Fruit fly (Drosophila melanogaster): ENCODE data around the gene CG9915.

The CG9915 gene

DNA sequence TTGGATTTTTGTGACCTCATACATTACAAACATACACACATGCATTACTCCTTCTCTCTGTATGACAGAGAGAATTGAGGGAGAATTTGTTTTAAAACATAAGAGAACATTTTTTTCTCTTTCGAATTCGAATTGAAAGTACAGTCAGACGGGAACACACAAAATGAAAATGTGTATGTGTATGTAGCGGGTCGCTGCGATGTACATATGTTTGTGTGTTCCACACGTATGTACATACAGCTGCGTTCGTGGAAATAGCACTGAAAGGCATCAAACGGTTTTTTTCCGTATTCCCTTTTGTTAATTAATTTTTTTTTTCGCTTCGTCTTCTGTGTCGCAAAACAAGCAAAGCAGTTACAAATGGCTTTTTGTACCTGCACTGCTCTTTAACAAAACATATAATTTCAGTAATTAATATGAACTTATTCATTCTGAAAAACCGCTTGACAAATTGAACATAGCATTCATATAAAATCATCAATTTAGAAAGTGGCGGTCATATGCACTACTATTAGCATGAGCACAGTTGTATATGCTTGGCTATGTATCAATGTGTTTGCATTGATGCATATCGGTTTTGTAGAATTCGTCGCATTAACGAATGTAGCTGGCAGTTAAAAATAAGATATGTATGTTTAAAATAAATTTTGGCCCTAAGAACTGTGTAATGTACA is 19.8 kb upstream of the CG9915 start:
- TF ChIP-seq acj6 (GFP tag; optimal IDR thresholded peaks at IDR 0.05), result peak; percentile 94
- peak; percentile 95 for TF ChIP-seq CG4318 (GFP tag; optimal IDR thresholded peaks at IDR 0.05)
- peak; percentile 97 for TF ChIP-seq lz (GFP tag; optimal IDR thresholded peaks at IDR 0.05)
- TF ChIP-seq CG9139 (GFP tag; optimal IDR thresholded peaks at IDR 0.05), result peak; percentile 95
- peak; percentile 97 for TF ChIP-seq dac (GFP tag; optimal IDR thresholded peaks at IDR 0.05)
- TF ChIP-seq Sox102F (GFP tag; optimal IDR thresholded peaks at IDR 0.05), result peak; percentile 97
- TF ChIP-seq CG6163 (GFP tag; IDR thresholded peaks at IDR 0.05), result peak; percentile 91
- peak; percentile 98 for TF ChIP-seq CG32006 (GFP tag; optimal IDR thresholded peaks at IDR 0.05)
- peak; percentile 91 for TF ChIP-seq Blimp-1 (GFP tag; optimal IDR thresholded peaks at IDR 0.05)
- peak; percentile 98 for TF ChIP-seq svp (GFP tag)
- peak; percentile 90 for TF ChIP-seq CG8319 (GFP tag; optimal IDR thresholded peaks at IDR 0.05)
- TF ChIP-seq Eip75B (GFP tag; optimal IDR thresholded peaks at IDR 0.05), result peak; percentile 97
- TF ChIP-seq pdm3 (GFP tag; optimal IDR thresholded peaks at IDR 0.05), result peak; percentile 97
- TF ChIP-seq CG6808 (GFP tag; optimal IDR thresholded peaks at IDR 0.05), result peak; percentile 97
- TF ChIP-seq achi (GFP tag; optimal IDR thresholded peaks at IDR 0.05), result peak; percentile 94
- peak; percentile 95 for TF ChIP-seq net (GFP tag; optimal IDR thresholded peaks at IDR 0.05)
- TF ChIP-seq Ets96B (tag; optimal IDR thresholded peaks at IDR 0.05), result peak; percentile 95
- TF ChIP-seq fd59A (GFP tag; optimal IDR thresholded peaks at IDR 0.05), result peak; percentile 97
- peak; percentile 95 for TF ChIP-seq CG8632 (GFP tag; optimal IDR thresholded peaks at IDR 0.05)
- TF ChIP-seq Met (GFP tag; optimal IDR thresholded peaks at IDR 0.05), result peak; percentile 97
- peak; percentile 90 for TF ChIP-seq CG11762 (GFP tag; optimal IDR thresholded peaks at IDR 0.05; ENCODE audit: insufficient read depth)
- peak; percentile 93 for TF ChIP-seq dsx (GFP tag; optimal IDR thresholded peaks at IDR 0.05; ENCODE audit: poor library complexity, severe bottlenecking)
- TF ChIP-seq fd85E (GFP tag; optimal IDR thresholded peaks at IDR 0.05), result peak; percentile 81
- peak; percentile 97 for TF ChIP-seq CG3032 (tag; optimal IDR thresholded peaks at IDR 0.05)
- peak; percentile 94 for TF ChIP-seq CG6792 (GFP tag; optimal IDR thresholded peaks at IDR 0.05)
- no peak for TF ChIP-seq Hr38 (GFP tag; optimal IDR thresholded peaks at IDR 0.05)
- TF ChIP-seq CG31627 (GFP tag; optimal IDR thresholded peaks at IDR 0.05), result peak; percentile 96
- TF ChIP-seq CG6854 (GFP tag; optimal IDR thresholded peaks at IDR 0.05), result peak; percentile 94
- peak; percentile 95 for TF ChIP-seq OdsH (GFP tag; optimal IDR thresholded peaks at IDR 0.05)
- TF ChIP-seq CG8119 (GFP tag; IDR thresholded peaks at IDR 0.05), result peak; percentile 97
- TF ChIP-seq Sox14 (GFP tag; optimal IDR thresholded peaks at IDR 0.05), result peak; percentile 98
- TF ChIP-seq salr (GFP tag; optimal IDR thresholded peaks at IDR 0.05), result peak; percentile 91 to 94
- TF ChIP-seq spab (GFP tag; optimal IDR thresholded peaks at IDR 0.05), result peak; percentile 96
- peak; percentile 95 for TF ChIP-seq CG16779 (tag; optimal IDR thresholded peaks at IDR 0.05)
- peak; percentile 97 for TF ChIP-seq CG15336 (GFP tag; IDR thresholded peaks at IDR 0.05)
- peak; percentile 97 for TF ChIP-seq Hr4 (GFP tag; optimal IDR thresholded peaks at IDR 0.05)
- TF ChIP-seq CG6276 (GFP tag; optimal IDR thresholded peaks at IDR 0.05), result peak; percentile 98
- peak; percentile 95 for TF ChIP-seq fkh (GFP tag; optimal IDR thresholded peaks at IDR 0.05)
- peak; percentile 99 for TF ChIP-seq Eip78C (GFP tag)
- peak; percentile 96 for TF ChIP-seq Smox (GFP tag; optimal IDR thresholded peaks at IDR 0.05)
- TF ChIP-seq Gug (GFP tag; IDR thresholded peaks at IDR 0.05), result peak; percentile 92
- peak; percentile 94 for TF ChIP-seq eg (GFP tag; IDR thresholded peaks at IDR 0.05)
- peak; percentile 98 for TF ChIP-seq CG10669 (GFP tag; optimal IDR thresholded peaks at IDR 0.05)
- TF ChIP-seq CG10631 (GFP tag; optimal IDR thresholded peaks at IDR 0.05), result peak; percentile 95
- TF ChIP-seq vri (GFP tag; optimal IDR thresholded peaks at IDR 0.05), result peak; percentile 91
- peak; percentile 94 for TF ChIP-seq Lpt (GFP tag; optimal IDR thresholded peaks at IDR 0.05)
- peak; percentile 96 for TF ChIP-seq CG34406 (GFP tag; optimal IDR thresholded peaks at IDR 0.05)
- TF ChIP-seq Hr39 (GFP tag; optimal IDR thresholded peaks at IDR 0.05), result peak; percentile 96
- TF ChIP-seq CG3919 (GFP tag; optimal IDR thresholded peaks at IDR 0.05), result peak; percentile 93
- TF ChIP-seq CG11294 (GFP tag; IDR thresholded peaks at IDR 0.05), result peak; percentile 92
- TF ChIP-seq ss (GFP tag; optimal IDR thresholded peaks at IDR 0.05), result peak; percentile 95 to 98

Data from whole organism, prepupa.